Fruit fly (Drosophila melanogaster) whole organism, prepupa: ENCODE results near the gene Qsox2.

Experiments used
- CG3032 ChIP-seq: fragments of 200-800 bp; optimal IDR thresholded peaks from 2 replicates; lab custom pipeline; 2019; ENCODE audit warnings: missing biosample characterization, mild to moderate bottlenecking, missing genetic modification characterization, moderate library complexity
- Hr4 ChIP-seq: fragments of 200-800 bp; sonication (Bioruptor generic); optimal IDR thresholded peaks from 3 replicates; lab custom pipeline; 2016; ENCODE audit warnings: missing biosample characterization, missing genetic modification characterization
- Met ChIP-seq: fragments of 200-800 bp; sonication (Bioruptor generic); optimal IDR thresholded peaks from 3 replicates; lab custom pipeline; 2016; ENCODE audit warnings: missing biosample characterization, missing genetic modification characterization
- fd59A ChIP-seq: fragments of 200-800 bp; sonication (Bioruptor generic); optimal IDR thresholded peaks from 2 replicates; lab custom pipeline; 2017; ENCODE audit warnings: missing biosample characterization, mild to moderate bottlenecking, missing genetic modification characterization, missing genetic modification reagents

DNA sequence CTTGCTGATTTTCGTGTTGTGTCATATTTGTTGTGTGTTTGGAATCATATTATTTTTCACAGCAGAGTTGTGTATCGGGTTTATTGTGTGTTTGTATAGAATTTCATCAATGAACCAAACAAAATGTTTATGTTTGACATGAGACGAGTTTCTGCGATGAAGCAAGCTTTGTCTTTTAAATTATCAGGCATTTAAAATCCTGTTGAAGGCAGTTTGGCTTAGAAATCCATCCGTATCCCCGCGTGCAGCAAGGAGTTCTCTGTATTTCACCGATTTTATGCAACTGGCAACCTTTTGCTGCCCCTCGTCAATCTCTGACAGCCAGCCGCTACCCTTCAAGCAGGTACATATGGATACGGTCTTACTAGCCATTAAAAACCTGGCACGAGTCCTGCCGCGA is 45.7 kb upstream of the Qsox2 start, which contains the start of the genes CG6569 and Cby:
- no peak for TF ChIP-seq Hr4
- TF ChIP-seq CG3032 (tag; lab: Kevin White, UChicago): no peak
- TF ChIP-seq Met: no peak
- no peak for TF ChIP-seq fd59A
